Fruit fly (Drosophila melanogaster): ENCODE results near the gene CG15545.

- TF ChIP-seq bab2 (GFP tag; optimal IDR thresholded peaks at IDR 0.05) (no peak), bigmax (GFP tag; optimal IDR thresholded peaks at IDR 0.05) (no peak), Antp (GFP tag; optimal IDR thresholded peaks at IDR 0.05) (no peak), Bdp1 (GFP tag; optimal IDR thresholded peaks at IDR 0.05) (no peak), CG8388 (GFP tag; optimal IDR thresholded peaks at IDR 0.05) (no peak), sug (tag; optimal IDR thresholded peaks at IDR 0.05) (no peak), CG4730 (GFP tag; IDR thresholded peaks at IDR 0.05) (no peak), CG13894 (tag; optimal IDR thresholded peaks at IDR 0.05) (no peak), MTF-1 (GFP tag; optimal IDR thresholded peaks at IDR 0.05; ENCODE audit: borderline replicate concordance) (no peak), Usf (GFP tag; optimal IDR thresholded peaks at IDR 0.05) (no peak), CG34422 (GFP tag; IDR thresholded peaks at IDR 0.05) (no peak), lov (optimal IDR thresholded peaks at IDR 0.05) (no peak), lov (GFP tag; IDR thresholded peaks at IDR 0.05) (no peak)
These were observed 29.9 kb upstream of the CG15545 start, which contains the start of gene CG33483 for dm6 chr3R:30902061-30902460.
